Worm (Caenorhabditis elegans) whole organism, late embryonic: Measurements from ENCODE around the gene str-171.

Source experiments
- ama-1 ChIP-seq: fragments of 150-350 bp; optimal IDR thresholded peaks from 2 replicates; lab custom pipeline; 2014
- pqm-1 ChIP-seq: sonication (generic microtip); optimal IDR thresholded peaks from 2 replicates; lab custom pipeline; 2016; ENCODE audit warnings: missing genetic modification characterization, missing compliant biosample characterization
- ref-2 ChIP-seq: sonication (generic microtip); optimal IDR thresholded peaks from 2 replicates; lab custom pipeline; 2016; ENCODE audit warnings: missing genetic modification characterization, missing compliant biosample characterization

- TF ChIP-seq ama-1 = no peak
- TF ChIP-seq pqm-1 (tag; lab: Kevin White, UChicago) = no peak
- TF ChIP-seq ref-2 (tag; lab: Kevin White, UChicago) = no peak
Observed at ce11 chrV:15179757-15180156, 47.4 kb upstream of the str-171 start, which contains the start of gene T09F5.10.
